Worm (Caenorhabditis elegans) whole organism, midembryonic: ENCODE results near the gene nhr-50.

Experiments used
- T22C8.4 ChIP-seq: fragments of 200-800 bp; sonication (Bioruptor generic); IDR thresholded peaks from 2 replicates; pipeline ENCODE4 v1.3.6; 2022; ENCODE audit warnings: missing genetic modification characterization, missing compliant biosample characterization
- cog-1 ChIP-seq: sonication (generic microtip); optimal IDR thresholded peaks from 2 replicates; lab custom pipeline; 2016; ENCODE audit warnings: missing genetic modification characterization, missing compliant biosample characterization
- flt-1 ChIP-seq: fragments of 200-800 bp; sonication (Bioruptor generic); IDR thresholded peaks from 2 replicates; pipeline ENCODE4 v1.3.6; 2022; ENCODE audit warnings: missing genetic modification characterization, missing compliant biosample characterization
- klf-2 ChIP-seq: fragments of 200-800 bp; sonication (Bioruptor generic); conservative IDR thresholded peaks from 2 replicates; pipeline ENCODE4 v1.3.6; 2022; ENCODE audit warnings: missing genetic modification reagents, missing genetic modification characterization, missing compliant biosample characterization
- ztf-23 ChIP-seq: fragments of 200-800 bp; sonication (Bioruptor generic); IDR thresholded peaks from 2 replicates; pipeline ENCODE4 v1.3.6; 2022; ENCODE audit warnings: missing genetic modification reagents, missing genetic modification characterization, missing compliant biosample characterization

DNA sequence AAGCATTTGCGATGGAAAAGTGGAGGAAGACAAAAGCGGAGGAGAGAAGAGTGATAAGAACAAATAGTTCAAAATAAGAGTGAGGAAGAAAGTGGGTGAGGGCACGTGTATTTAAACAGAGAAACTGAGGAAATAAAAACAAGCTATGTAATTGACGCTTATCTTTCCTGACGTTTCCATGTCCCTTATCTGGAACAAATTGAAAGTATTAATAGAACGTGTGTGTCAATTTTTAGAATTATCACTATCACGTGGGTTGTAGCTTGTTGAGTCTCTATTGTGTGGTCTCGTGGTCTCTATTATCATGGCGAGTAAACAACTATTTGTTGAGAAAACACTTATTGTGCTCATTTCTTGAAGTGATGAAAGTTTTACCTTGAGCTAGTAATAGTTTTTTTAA, 45.4 kb upstream of the nhr-50 start, which contains the start of gene T10C6.15:
- TF ChIP-seq T22C8.4 (GFP tag; lab: Robert Waterston, UW), result no peak
- no peak for TF ChIP-seq cog-1 (tag; lab: Kevin White, UChicago)
- TF ChIP-seq ztf-23, result no peak
- no peak for TF ChIP-seq flt-1 (GFP tag; lab: Robert Waterston, UW)
- TF ChIP-seq klf-2 (GFP tag; lab: Robert Waterston, UW), result no peak
